Fruit fly (Drosophila melanogaster): ENCODE measurements around the gene CG17380.

CG17380 gene

dm6 chr3R:23355829-23356738 is 47.4 kb downstream of the CG17380 start, which contains the start of the genes ATPsynCF6 and Sec13 (continued):
- TF ChIP-seq YL-1 (GFP tag; optimal IDR thresholded peaks at IDR 0.05) (peak; percentile 82), CG3838 (GFP tag; optimal IDR thresholded peaks at IDR 0.05) (no peak), caup (GFP tag; optimal IDR thresholded peaks at IDR 0.05; ENCODE audit: severe bottlenecking) (peak; percentile 52), CG4707 (GFP tag; optimal IDR thresholded peaks at IDR 0.05) (no peak), CG17361 (GFP tag; IDR thresholded peaks at IDR 0.05) (0 out of 3 replicates have a peak, but pooled peaks have one; percentile 52), nom (GFP tag; optimal IDR thresholded peaks at IDR 0.05) (no peak), cad (GFP tag; optimal IDR thresholded peaks at IDR 0.05) (no peak), CG11695 (GFP tag; IDR thresholded peaks at IDR 0.05) (0 out of 3 replicates have a peak, but pooled peaks have one; percentile 54), Ptx1 (GFP tag; IDR thresholded peaks at IDR 0.05) (peak; percentile 66), esg (GFP tag; conservative IDR thresholded peaks at IDR 0.05) (peak; percentile 62; the same call in 1 of the 2 replicates), CG11093 (GFP tag; IDR thresholded peaks at IDR 0.05) (no peak; the same call in 2 of the 3 replicates), CG14014 (GFP tag; IDR thresholded peaks at IDR 0.05) (peak; percentile 62), bcd (GFP tag; optimal IDR thresholded peaks at IDR 0.05) (peak; percentile 54), seq (GFP tag; IDR thresholded peaks at IDR 0.05) (peak; percentile 47), Sox102F (GFP tag; optimal IDR thresholded peaks at IDR 0.05) (peak; percentile 29), otp (GFP tag; IDR thresholded peaks at IDR 0.05) (no peak), so (GFP tag; IDR thresholded peaks at IDR 0.05) (no peak), CG8924 (tag; optimal IDR thresholded peaks at IDR 0.05) (peak; percentile 42), Awh (GFP tag; IDR thresholded peaks at IDR 0.05) (peak; percentile 30; the same call in 1 of the 2 replicates), insv (GFP tag; optimal IDR thresholded peaks at IDR 0.05) (no peak), CG18476 (GFP tag; optimal IDR thresholded peaks at IDR 0.05) (peak; percentile 29), tio (GFP tag; optimal IDR thresholded peaks at IDR 0.05) (no peak), gsb-n (tag; optimal IDR thresholded peaks at IDR 0.05) (peak; percentile 19), CG13287 (GFP tag; IDR thresholded peaks at IDR 0.05; ENCODE audit: partially characterized antibody) (peak; percentile 88), disco-r (GFP tag; optimal IDR thresholded peaks at IDR 0.05) (peak; percentile 13), CG9876 (GFP tag; optimal IDR thresholded peaks at IDR 0.05) (peak; percentile 7), bsh (GFP tag; optimal IDR thresholded peaks at IDR 0.05) (peak in 1 of 2 experiments; percentile 11), Spps (tag; optimal IDR thresholded peaks at IDR 0.05) (no peak), CG3407 (GFP tag; optimal IDR thresholded peaks at IDR 0.05) (no peak), Eip74EF (GFP tag; optimal IDR thresholded peaks at IDR 0.05) (no peak), Hand (GFP tag; optimal IDR thresholded peaks at IDR 0.05) (no peak), lilli (GFP tag; optimal IDR thresholded peaks at IDR 0.05) (peak; percentile 59), cas (GFP tag; IDR thresholded peaks at IDR 0.05) (no peak), Sin3A (optimal IDR thresholded peaks at IDR 0.05) (peak; percentile 16), sd (tag; optimal IDR thresholded peaks at IDR 0.05) (no peak), CG8359 (GFP tag; optimal IDR thresholded peaks at IDR 0.05; ENCODE audit: borderline replicate concordance) (no peak), en (GFP tag; optimal IDR thresholded peaks at IDR 0.05) (no peak), zen (tag; optimal IDR thresholded peaks at IDR 0.05) (peak; percentile 54), ssp (GFP tag; IDR thresholded peaks at IDR 0.05) (peak; percentile 33; the same call in 1 of the 2 replicates), Oaz (GFP tag; IDR thresholded peaks at IDR 0.05) (peak; percentile 47; the same call in 1 of the 2 replicates), CG11456 (GFP tag; IDR thresholded peaks at IDR 0.05) (peak; percentile 75), CG1024 (GFP tag; IDR thresholded peaks at IDR 0.05) (no peak), pzg (GFP tag; optimal IDR thresholded peaks at IDR 0.05) (peak; percentile 56), ken (GFP tag; IDR thresholded peaks at IDR 0.05) (no peak; the same call in 2 of the 3 replicates), fd96Cb (tag; optimal IDR thresholded peaks at IDR 0.05) (peak; percentile 46), Gug (GFP tag; IDR thresholded peaks at IDR 0.05) (peak; percentile 37; the same call in 1 of the 4 replicates), CG6854 (GFP tag; optimal IDR thresholded peaks at IDR 0.05) (no peak), CG30020 (tag; optimal IDR thresholded peaks at IDR 0.05) (peak; percentile 40)

Measured in whole organism, embryonic.